Worm (Caenorhabditis elegans): ENCODE data around the gene camt-1.

DNA sequence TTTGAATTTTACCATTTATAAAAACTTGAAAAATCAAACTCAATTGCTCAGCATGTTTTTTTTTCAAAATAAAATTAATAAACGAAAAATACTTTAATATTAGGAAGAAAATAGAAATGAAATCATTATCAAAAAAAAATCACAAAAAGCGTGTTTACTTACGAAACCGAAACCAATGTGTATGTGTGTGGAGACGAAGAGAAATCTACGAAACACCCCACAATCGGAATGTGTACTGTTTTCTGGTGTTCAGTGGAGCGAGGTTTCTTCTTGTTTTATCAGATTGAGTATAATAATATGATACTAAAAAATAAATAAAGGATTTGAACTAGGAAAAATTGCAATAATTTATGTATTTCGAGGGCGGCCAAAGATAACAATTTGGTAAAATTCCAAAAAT, 2.7 kb upstream of the camt-1 start:
- TF ChIP-seq him-1 (tag; optimal IDR thresholded peaks at IDR 0.05) (no peak), dao-5 (tag; optimal IDR thresholded peaks at IDR 0.05) (no peak)
